Worm (Caenorhabditis elegans) whole organism, young adult: ENCODE data around the gene malt-1.

ENCODE experiments used
- B0019.2 ChIP-seq: fragments of 200-800 bp; sonication (Bioruptor generic); conservative IDR thresholded peaks from 2 replicates; pipeline ENCODE4 v1.3.6; 2022; ENCODE audit warnings: missing genetic modification reagents, missing genetic modification characterization, missing compliant biosample characterization
- B0261.1 ChIP-seq: sonication (generic microtip); optimal IDR thresholded peaks from 2 replicates; lab custom pipeline; 2016; ENCODE audit warnings: mild to moderate bottlenecking, missing genetic modification characterization, moderate library complexity, missing compliant biosample characterization
- C06A6.2 ChIP-seq: fragments of 200-800 bp; sonication (Bioruptor generic); conservative IDR thresholded peaks from 2 replicates; pipeline ENCODE4 v1.3.6; 2022; ENCODE audit warnings: missing genetic modification characterization, missing compliant biosample characterization
- F22D6.2 ChIP-seq: sonication (generic microtip); optimal IDR thresholded peaks from 2 replicates; lab custom pipeline; 2016; ENCODE audit warnings: mild to moderate bottlenecking, missing genetic modification characterization, missing compliant biosample characterization
- F33H1.4 ChIP-seq: fragments of 200-800 bp; sonication (Bioruptor generic); IDR thresholded peaks from 2 replicates; pipeline ENCODE4 v1.3.6; 2022; ENCODE audit warnings: missing genetic modification reagents, missing genetic modification characterization, missing compliant biosample characterization
- F57A8.1 ChIP-seq: fragments of 200-800 bp; sonication (Bioruptor generic); optimal IDR thresholded peaks from 2 replicates; lab custom pipeline; 2018; ENCODE audit warnings: mild to moderate bottlenecking, missing genetic modification characterization, moderate library complexity, missing compliant biosample characterization
- F57C9.4 ChIP-seq: sonication (generic microtip); optimal IDR thresholded peaks from 2 replicates; lab custom pipeline; 2017; ENCODE audit warnings: mild to moderate bottlenecking, missing genetic modification characterization, missing compliant biosample characterization
- K11D2.4 ChIP-seq: fragments of 200-800 bp; sonication (Bioruptor generic); IDR thresholded peaks from 2 replicates; pipeline ENCODE4 v1.3.6; 2022; ENCODE audit warnings: missing genetic modification reagents, missing genetic modification characterization, missing compliant biosample characterization
- K12H6.12 ChIP-seq: fragments of 200-800 bp; sonication (Bioruptor generic); optimal IDR thresholded peaks from 2 replicates; lab custom pipeline; 2018; ENCODE audit warnings: mild to moderate bottlenecking, missing genetic modification characterization, missing compliant biosample characterization
- T07F8.4 ChIP-seq: sonication (generic microtip); optimal IDR thresholded peaks from 2 replicates; lab custom pipeline; 2016; ENCODE audit warnings: mild to moderate bottlenecking, missing genetic modification characterization, moderate library complexity, missing compliant biosample characterization
- Y53G8AR.9 ChIP-seq: fragments of 200-800 bp; sonication (Bioruptor generic); conservative IDR thresholded peaks from 2 replicates; pipeline ENCODE4 v1.3.6; 2022; ENCODE audit warnings: missing genetic modification reagents, missing genetic modification characterization, missing compliant biosample characterization
- Y56A3A.18 ChIP-seq: fragments of 200-800 bp; sonication (Bioruptor generic); IDR thresholded peaks from 2 replicates; pipeline ENCODE4 v1.3.6; 2022; ENCODE audit warnings: missing genetic modification reagents, missing genetic modification characterization, missing compliant biosample characterization
- attf-3 ChIP-seq: fragments of 200-800 bp; sonication (Bioruptor generic); conservative IDR thresholded peaks from 2 replicates; pipeline ENCODE4 v1.3.6; 2022; ENCODE audit warnings: missing genetic modification reagents, missing genetic modification characterization, missing compliant biosample characterization
- attf-5 ChIP-seq: fragments of 200-800 bp; sonication (Bioruptor generic); optimal IDR thresholded peaks from 2 replicates; lab custom pipeline; 2018; ENCODE audit warnings: mild to moderate bottlenecking, missing genetic modification characterization, missing compliant biosample characterization
- bed-2 ChIP-seq: fragments of 200-800 bp; sonication (Bioruptor generic); IDR thresholded peaks from 2 replicates; pipeline ENCODE4 v1.3.6; 2022; ENCODE audit warnings: missing genetic modification reagents, missing genetic modification characterization, missing compliant biosample characterization
- ceh-100 ChIP-seq: fragments of 200-800 bp; sonication (Bioruptor generic); IDR thresholded peaks from 2 replicates; pipeline ENCODE4 v1.3.6; 2022; ENCODE audit warnings: missing genetic modification reagents, missing genetic modification characterization, missing compliant biosample characterization
- ceh-40 ChIP-seq: fragments of 200-800 bp; sonication (Bioruptor generic); IDR thresholded peaks from 2 replicates; pipeline ENCODE4 v1.3.6; 2022; ENCODE audit warnings: missing genetic modification characterization, missing compliant biosample characterization
- ceh-79 ChIP-seq: sonication (generic microtip); optimal IDR thresholded peaks from 2 replicates; lab custom pipeline; 2017; ENCODE audit warnings: mild to moderate bottlenecking, missing genetic modification characterization, missing compliant biosample characterization
- ceh-91 ChIP-seq: fragments of 200-800 bp; sonication (Bioruptor generic); IDR thresholded peaks from 2 replicates; pipeline ENCODE4 v1.3.6; 2022; ENCODE audit warnings: missing genetic modification reagents, missing genetic modification characterization, missing compliant biosample characterization
- die-1 ChIP-seq: sonication (generic microtip); optimal IDR thresholded peaks from 2 replicates; lab custom pipeline; 2016; ENCODE audit warnings: missing genotype, mild to moderate bottlenecking, missing genetic modification characterization, missing compliant biosample characterization
- dox-1 ChIP-seq: fragments of 200-800 bp; sonication (Bioruptor generic); IDR thresholded peaks from 2 replicates; pipeline ENCODE4 v1.3.6; 2022; ENCODE audit warnings: missing genetic modification reagents, missing genetic modification characterization, missing compliant biosample characterization
- egl-18 ChIP-seq: fragments of 200-800 bp; sonication (Bioruptor generic); IDR thresholded peaks from 2 replicates; pipeline ENCODE4 v1.3.6; 2022; ENCODE audit warnings: missing genetic modification reagents, missing genetic modification characterization, missing compliant biosample characterization
- egl-44 ChIP-seq: fragments of 200-800 bp; sonication (Bioruptor generic); IDR thresholded peaks from 2 replicates; pipeline ENCODE4 v1.3.6; 2022; ENCODE audit warnings: missing genetic modification reagents, missing genetic modification characterization, missing compliant biosample characterization
- him-1 ChIP-seq: sonication (generic microtip); optimal IDR thresholded peaks from 2 replicates; lab custom pipeline; 2016; ENCODE audit warnings: missing genotype, missing genetic modification reagents, missing genetic modification characterization, missing compliant biosample characterization
- hlh-26 ChIP-seq: fragments of 200-800 bp; sonication (Bioruptor generic); conservative IDR thresholded peaks from 2 replicates; pipeline ENCODE4 v1.3.6; 2022; ENCODE audit warnings: missing genetic modification reagents, missing genetic modification characterization, missing compliant biosample characterization
- lin-35 ChIP-seq, 3 experiments: fragments of 150-350 bp in 2 of 3; sonication (generic microtip) in 1 of 3; optimal IDR thresholded peaks; 2 replicates each; lab custom pipeline; 2014 to 2018; ENCODE audit warnings: missing biosample characterization in 3 of 3, missing genetic modification characterization in 3 of 3, missing genetic modification reagents in 3 of 3
- lin-54 ChIP-seq: fragments of 200-800 bp; sonication (Bioruptor generic); optimal IDR thresholded peaks from 2 replicates; lab custom pipeline; 2018; ENCODE audit warnings: mild to moderate bottlenecking, missing genetic modification characterization, missing compliant biosample characterization
- lir-1 ChIP-seq: fragments of 200-800 bp; sonication (Bioruptor generic); conservative IDR thresholded peaks from 2 replicates; pipeline ENCODE4 v1.3.6; 2022; ENCODE audit warnings: missing genetic modification reagents, missing genetic modification characterization, missing compliant biosample characterization
- madf-3 ChIP-seq: fragments of 200-800 bp; sonication (Bioruptor generic); IDR thresholded peaks from 2 replicates; pipeline ENCODE4 v1.3.6; 2022; ENCODE audit warnings: missing genetic modification reagents, missing genetic modification characterization, missing compliant biosample characterization
- madf-8 ChIP-seq: fragments of 200-800 bp; sonication (Bioruptor generic); conservative IDR thresholded peaks from 2 replicates; pipeline ENCODE4 v1.3.6; 2022; ENCODE audit warnings: missing genetic modification reagents, missing genetic modification characterization, missing compliant biosample characterization
- mcd-1 ChIP-seq: fragments of 200-800 bp; sonication (Bioruptor generic); IDR thresholded peaks from 2 replicates; pipeline ENCODE4 v1.3.6; 2022; ENCODE audit warnings: missing genetic modification reagents, missing genetic modification characterization, missing compliant biosample characterization
- nfya-2 ChIP-seq: fragments of 200-800 bp; sonication (Bioruptor generic); IDR thresholded peaks from 2 replicates; pipeline ENCODE4 v1.3.6; 2022; ENCODE audit warnings: missing genetic modification reagents, missing genetic modification characterization, missing compliant biosample characterization
- nhr-120 ChIP-seq: fragments of 200-800 bp; sonication (Bioruptor generic); IDR thresholded peaks from 2 replicates; pipeline ENCODE4 v1.3.6; 2022; ENCODE audit warnings: missing genetic modification characterization, missing compliant biosample characterization
- nhr-179 ChIP-seq: sonication (generic microtip); optimal IDR thresholded peaks from 2 replicates; lab custom pipeline; 2016; ENCODE audit warnings: mild to moderate bottlenecking, missing genetic modification characterization, missing compliant biosample characterization
- pha-4 ChIP-seq: fragments of 150-350 bp; sonication (generic microtip); optimal IDR thresholded peaks from 2 replicates; lab custom pipeline; 2014; ENCODE audit warnings: missing biosample characterization, missing genetic modification reagents, missing genetic modification characterization
- rcor-1 ChIP-seq: fragments of 200-800 bp; sonication (Bioruptor generic); IDR thresholded peaks from 2 replicates; pipeline ENCODE4 v1.3.6; 2022; ENCODE audit warnings: missing genetic modification reagents, missing genetic modification characterization, missing compliant biosample characterization
- snpc-1.3 ChIP-seq: sonication (generic microtip); optimal IDR thresholded peaks from 2 replicates; lab custom pipeline; 2017; ENCODE audit warnings: missing genetic modification characterization, mild to moderate bottlenecking, missing compliant biosample characterization, antibody characterized with exemption, moderate library complexity, missing genotype, missing genetic modification reagents; ENCODE audit not compliant: insufficient read depth
- snpc-3.4 ChIP-seq: sonication (generic microtip); optimal IDR thresholded peaks from 2 replicates; lab custom pipeline; 2017; ENCODE audit warnings: missing genetic modification characterization, mild to moderate bottlenecking, missing compliant biosample characterization, antibody characterized with exemption, moderate library complexity, missing genotype, missing genetic modification reagents
- zfh-2 ChIP-seq: fragments of 200-800 bp; sonication (Bioruptor generic); conservative IDR thresholded peaks from 2 replicates; pipeline ENCODE4 v1.3.6; 2022; ENCODE audit warnings: missing genetic modification reagents, missing genetic modification characterization, missing compliant biosample characterization
- ztf-26 ChIP-seq: sonication (generic microtip); optimal IDR thresholded peaks from 2 replicates; lab custom pipeline; 2017; ENCODE audit warnings: missing genetic modification characterization, missing compliant biosample characterization
- ztf-28 ChIP-seq: fragments of 200-800 bp; sonication (Bioruptor generic); IDR thresholded peaks from 2 replicates; pipeline ENCODE4 v1.3.6; 2022; ENCODE audit warnings: missing genetic modification reagents, missing genetic modification characterization, missing compliant biosample characterization
- ztf-3 ChIP-seq: fragments of 200-800 bp; sonication (Bioruptor generic); optimal IDR thresholded peaks from 2 replicates; lab custom pipeline; 2018; ENCODE audit warnings: mild to moderate bottlenecking, missing genetic modification characterization, missing compliant biosample characterization

malt-1 gene

DNA sequence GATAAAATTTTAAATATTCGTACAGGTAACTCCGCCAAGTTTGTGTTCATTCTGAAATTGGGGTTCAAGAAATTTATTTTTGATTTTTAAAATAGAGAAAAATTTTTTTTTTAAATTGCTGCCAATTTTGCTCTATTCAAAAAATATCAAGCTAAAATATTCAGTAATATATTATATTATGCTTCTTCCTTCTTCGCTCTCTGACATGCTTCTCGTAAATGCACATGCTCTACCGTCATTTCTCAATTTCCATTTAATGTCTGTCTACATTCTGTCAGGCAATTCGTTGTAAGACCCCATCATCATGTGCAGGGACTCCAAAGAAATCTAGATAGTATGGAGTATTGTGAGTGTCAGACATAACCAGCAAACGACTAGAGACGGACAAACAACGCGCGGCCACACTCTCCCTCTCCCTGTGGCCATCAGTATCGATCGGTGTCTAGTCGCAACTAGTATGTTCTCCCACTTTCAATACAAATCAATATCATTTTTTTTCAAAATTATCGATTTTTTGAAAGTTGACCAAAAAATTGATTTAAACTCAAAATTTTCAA is at the start of gene malt-1, which contains the start of gene ceh-38 (continued):
- TF ChIP-seq egl-18 (GFP tag; lab: Robert Waterston, UW) (no peak), lir-1 (peak; percentile 66), die-1 (tag; lab: Kevin White, UChicago) (no peak), him-1 (tag; lab: Kevin White, UChicago) (no peak), nfya-2 (GFP tag; lab: Robert Waterston, UW) (no peak), Y56A3A.18 (GFP tag; lab: Robert Waterston, UW) (no peak), madf-3 (GFP tag; lab: Robert Waterston, UW) (0 out of 2 replicates have a peak, but pooled peaks have one; percentile 7), dox-1 (peak; percentile 83), C06A6.2 (GFP tag; lab: Robert Waterston, UW) (peak; percentile 77), K11D2.4 (GFP tag; lab: Robert Waterston, UW) (peak; percentile 58; the same call in 1 of the 2 replicates), snpc-3.4 (tag; lab: Kevin White, UChicago) (no peak), F57A8.1 (GFP tag; lab: Kevin White, UChicago) (no peak), ztf-28 (GFP tag; lab: Robert Waterston, UW) (no peak), ceh-100 (GFP tag; lab: Robert Waterston, UW) (peak; percentile 55; the same call in 1 of the 2 replicates), zfh-2 (peak; percentile 66; the same call in 1 of the 2 replicates), ceh-79 (tag; lab: Kevin White, UChicago) (no peak), nhr-179 (tag; lab: Kevin White, UChicago) (no peak), pha-4 (tag; lab: Kevin White, UChicago) (no peak), ceh-40 (no peak), attf-5 (GFP tag; lab: Kevin White, UChicago) (peak; percentile 98), B0019.2 (GFP tag; lab: Robert Waterston, UW) (no peak), ztf-26 (tag; lab: Kevin White, UChicago) (peak; percentile 52), B0261.1 (tag; lab: Kevin White, UChicago) (no peak), lin-54 (GFP tag; lab: Kevin White, UChicago) (peak; percentile 69), F33H1.4 (peak; percentile 90), egl-44 (no peak), bed-2 (GFP tag; lab: Robert Waterston, UW) (no peak), F22D6.2 (tag; lab: Kevin White, UChicago) (no peak), rcor-1 (peak; percentile 50; the same call in 1 of the 2 replicates), mcd-1 (GFP tag; lab: Robert Waterston, UW) (peak; percentile 75), F57C9.4 (no peak)

- TF ChIP-seq egl-44: no peak
- no peak for TF ChIP-seq F57C9.4
- TF ChIP-seq T07F8.4 (tag; lab: Kevin White, UChicago): no peak
- no peak for TF ChIP-seq K12H6.12 (tag; lab: Kevin White, UChicago)
- no peak for TF ChIP-seq lin-35 (GFP tag; optimal IDR thresholded peaks at IDR 0.05; lab: Kevin White, UChicago)
- TF ChIP-seq madf-8 (GFP tag; lab: Robert Waterston, UW): no peak
- TF ChIP-seq Y53G8AR.9: no peak
- no peak for TF ChIP-seq ceh-91 (GFP tag; lab: Robert Waterston, UW)
- TF ChIP-seq attf-3 (GFP tag; lab: Robert Waterston, UW): no peak
- no peak for TF ChIP-seq ztf-3 (GFP tag; lab: Kevin White, UChicago)
- no peak for TF ChIP-seq hlh-26 (GFP tag; lab: Robert Waterston, UW)
- TF ChIP-seq K11D2.4 (GFP tag; lab: Robert Waterston, UW): no peak
- no peak for TF ChIP-seq snpc-1.3
- TF ChIP-seq nhr-120 (GFP tag; lab: Robert Waterston, UW): no peak
Observed at ce11 chrII:6995583-6995982, 44.5 kb upstream of the malt-1 start.
